Worm (Caenorhabditis elegans) whole organism, L3 larva: ENCODE results near the gene T02D1.8.

ENCODE experiments used
- elt-3 ChIP-seq, 3 experiments: fragments of 150-350 bp in 1 of 3; sonication (generic microtip) in 2 of 3; optimal IDR thresholded peaks; 2 replicates in 2 of 3; 4 replicates in 1 of 3; lab custom pipeline; 2014 to 2017; ENCODE audit warnings: missing biosample characterization in 3 of 3, missing genetic modification characterization in 3 of 3
- fos-1 ChIP-seq: fragments of 150-350 bp; optimal IDR thresholded peaks from 2 replicates; lab custom pipeline; 2014; ENCODE audit warnings: missing biosample characterization, missing genetic modification characterization
- nhr-23 ChIP-seq: fragments of 150-350 bp; optimal IDR thresholded peaks from 2 replicates; lab custom pipeline; 2014; ENCODE audit warnings: missing biosample characterization, missing genetic modification reagents, missing genetic modification characterization

DNA sequence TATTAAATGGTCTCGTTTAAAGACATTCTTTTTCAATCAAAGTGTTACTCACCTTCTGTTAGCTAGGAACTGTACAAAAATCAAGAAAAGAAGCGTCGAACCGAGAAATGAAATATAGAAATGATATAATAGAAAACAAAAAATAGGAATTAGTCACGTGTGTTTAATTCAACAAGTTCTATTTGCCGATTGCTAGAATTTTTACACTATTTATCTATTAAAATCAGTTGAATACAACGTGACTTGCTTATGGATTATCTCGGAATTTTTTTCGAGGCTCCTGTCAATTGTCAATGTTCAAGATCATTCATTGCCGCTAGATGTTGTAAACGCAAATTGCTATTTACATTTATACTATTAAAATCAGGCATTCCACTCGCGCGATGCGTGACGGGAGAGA is 20.0 kb downstream of the T02D1.8 start, which contains the start of gene zipt-17:
- TF ChIP-seq nhr-23 (no peak), fos-1 (no peak), elt-3 (tag; optimal IDR thresholded peaks at IDR 0.05; lab: Kevin White, UChicago) (no peak)
